Fruit fly (Drosophila melanogaster): ENCODE measurements around the gene Oatp33Eb.

Gene Oatp33Eb

DNA sequence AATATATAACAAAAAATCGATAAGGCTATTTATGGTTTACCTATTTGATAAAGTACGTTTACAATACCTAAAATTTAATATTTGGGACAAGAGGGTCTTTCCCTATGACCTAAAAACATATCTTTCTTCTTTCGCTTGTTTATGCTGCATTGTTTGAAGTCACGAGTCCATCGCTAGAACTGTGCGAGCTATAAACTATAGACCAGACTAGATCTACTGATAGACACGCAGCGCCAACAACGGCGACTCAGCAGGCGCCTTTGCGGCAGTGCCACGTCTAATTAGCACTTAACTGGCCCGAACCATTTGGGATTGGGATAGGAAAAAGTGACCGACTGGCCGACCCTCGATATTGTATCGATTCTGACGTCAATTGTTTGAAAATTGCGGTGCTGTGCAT, 24.7 kb downstream of the Oatp33Eb start:
- TF ChIP-seq CG8159 (tag; optimal IDR thresholded peaks at IDR 0.05) (no peak), D1 (tag; optimal IDR thresholded peaks at IDR 0.05) (no peak), Ets98B (GFP tag; IDR thresholded peaks at IDR 0.05) (no peak), CG13204 (GFP tag; optimal IDR thresholded peaks at IDR 0.05) (no peak), EcR (GFP tag; optimal IDR thresholded peaks at IDR 0.05) (no peak), CG34367 (tag; optimal IDR thresholded peaks at IDR 0.05) (no peak), CG17806 (tag; optimal IDR thresholded peaks at IDR 0.05) (no peak), rn (GFP tag; IDR thresholded peaks at IDR 0.05) (no peak), fd96Ca (GFP tag; IDR thresholded peaks at IDR 0.05) (no peak), Snoo (tag; optimal IDR thresholded peaks at IDR 0.05) (no peak), Pif1A (GFP tag; optimal IDR thresholded peaks at IDR 0.05) (no peak)

DNA sequence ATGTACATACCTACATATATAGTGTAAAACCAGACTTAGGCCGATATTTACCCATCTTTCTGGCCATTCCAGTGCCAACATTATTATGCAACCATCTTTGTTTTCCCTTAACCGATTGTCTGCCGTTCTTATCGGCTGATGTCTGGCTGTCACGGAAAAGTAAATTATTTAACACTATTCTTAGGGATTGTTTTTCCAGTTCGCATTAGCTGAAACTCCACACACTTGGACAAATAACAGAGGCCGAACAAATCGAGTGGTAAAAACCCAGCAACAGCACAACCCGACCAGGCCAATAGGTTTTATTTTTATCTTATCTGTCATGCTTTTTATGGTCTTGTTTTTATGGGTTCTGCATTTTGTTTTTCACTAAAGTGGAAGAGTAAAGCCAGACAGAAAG, 25.3 kb downstream of the Oatp33Eb start:
- no peak for TF ChIP-seq EcR (GFP tag; optimal IDR thresholded peaks at IDR 0.05)
- TF ChIP-seq CG12605 (GFP tag; IDR thresholded peaks at IDR 0.05): no peak
- no peak for TF ChIP-seq D1 (tag; optimal IDR thresholded peaks at IDR 0.05)

DNA sequence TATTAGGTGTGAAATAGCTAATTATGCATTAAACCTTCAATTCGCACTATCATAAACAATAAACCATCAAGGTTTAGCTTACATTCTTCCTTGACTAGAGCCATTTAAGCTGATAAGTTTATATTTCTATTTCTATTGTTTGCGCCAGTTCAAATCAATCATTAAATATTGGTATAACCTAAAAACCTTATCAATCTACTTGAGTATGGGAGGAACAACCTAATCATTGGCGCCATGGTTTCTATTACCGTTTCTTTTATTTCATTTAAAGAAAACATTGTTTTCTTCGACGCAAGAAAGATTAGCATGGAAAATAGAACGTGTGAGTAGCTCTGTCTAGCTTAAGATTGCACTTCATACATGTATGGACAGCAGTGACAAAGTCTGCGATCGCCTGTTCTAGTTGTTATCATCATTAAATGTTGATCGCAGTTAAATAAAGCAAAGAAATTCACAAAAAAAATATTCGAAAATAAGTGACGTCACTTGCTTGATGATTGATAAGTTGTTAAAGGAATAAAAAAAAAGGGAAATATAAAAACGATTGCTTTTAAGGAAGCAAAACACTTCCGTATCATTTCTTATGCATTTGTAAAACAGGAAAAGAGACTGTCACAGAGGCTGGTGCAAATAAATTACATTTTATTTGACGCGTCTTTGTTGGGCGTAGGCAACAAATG, 26.1 kb downstream of the Oatp33Eb start:
- TF ChIP-seq CG8301 (tag; optimal IDR thresholded peaks at IDR 0.05): no peak
- no peak for TF ChIP-seq CG8159 (tag; optimal IDR thresholded peaks at IDR 0.05)
- no peak for TF ChIP-seq CG32121 (GFP tag; IDR thresholded peaks at IDR 0.05)
- no peak for TF ChIP-seq D1 (tag; optimal IDR thresholded peaks at IDR 0.05)
- no peak for TF ChIP-seq rn (GFP tag; IDR thresholded peaks at IDR 0.05)
- no peak for TF ChIP-seq CG13204 (GFP tag; optimal IDR thresholded peaks at IDR 0.05)
- no peak for TF ChIP-seq Snoo (tag; optimal IDR thresholded peaks at IDR 0.05)
- no peak for TF ChIP-seq Pif1A (GFP tag; optimal IDR thresholded peaks at IDR 0.05)
- no peak for TF ChIP-seq CG14655 (GFP tag; optimal IDR thresholded peaks at IDR 0.05)
- no peak for TF ChIP-seq CG10348 (GFP tag; IDR thresholded peaks at IDR 0.05)

DNA sequence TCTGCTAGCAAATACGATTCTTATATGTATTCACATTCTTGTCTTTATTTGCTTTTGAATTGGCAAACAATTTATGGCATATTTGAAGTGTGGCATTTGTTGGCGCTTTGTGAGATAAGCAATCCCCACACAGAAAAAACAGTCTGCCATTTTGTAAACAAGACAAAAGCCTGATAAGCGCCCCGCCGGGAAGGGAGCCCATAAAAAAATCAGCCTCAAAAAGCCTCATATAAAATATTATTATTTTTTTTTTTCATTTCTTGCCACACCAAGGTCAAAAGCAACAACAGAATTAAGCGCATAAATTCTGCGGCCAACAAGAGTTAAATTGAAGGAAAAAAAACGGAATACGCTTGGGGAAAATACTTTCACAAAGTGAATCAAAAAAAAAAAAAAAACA, 27.0 kb downstream of the Oatp33Eb start:
- TF ChIP-seq Snoo (tag; optimal IDR thresholded peaks at IDR 0.05) (peak; percentile 53), CG32121 (GFP tag; IDR thresholded peaks at IDR 0.05) (0 out of 2 replicates have a peak, but pooled peaks have one; percentile 18), CG12605 (GFP tag; IDR thresholded peaks at IDR 0.05) (no peak), Pif1B (GFP tag; optimal IDR thresholded peaks at IDR 0.05) (peak; percentile 32), fd96Ca (GFP tag; IDR thresholded peaks at IDR 0.05) (no peak), CG10348 (GFP tag; IDR thresholded peaks at IDR 0.05) (no peak)

DNA sequence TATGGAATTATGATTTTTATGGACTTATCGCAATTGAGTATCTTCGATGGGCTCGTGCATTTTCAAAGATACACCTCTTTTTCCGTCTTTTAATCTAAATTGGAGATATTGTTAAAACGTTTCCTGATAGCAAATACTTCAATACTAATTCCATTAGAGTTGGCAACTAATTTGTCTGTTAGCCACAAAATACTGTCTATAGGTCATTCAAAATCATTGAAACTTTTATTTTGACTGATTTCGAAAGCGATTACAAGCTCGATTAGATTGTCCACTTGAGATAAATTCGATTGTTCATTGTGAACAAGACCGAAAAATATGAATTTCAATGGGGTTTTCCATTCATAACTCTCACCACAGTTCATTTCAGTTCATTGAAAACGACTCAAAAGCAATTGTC, 27.8 kb downstream of the Oatp33Eb start:
- no peak for TF ChIP-seq CG8159 (tag; optimal IDR thresholded peaks at IDR 0.05)
- no peak for TF ChIP-seq CG9948 (tag; optimal IDR thresholded peaks at IDR 0.05)
- no peak for TF ChIP-seq CG12605 (GFP tag; IDR thresholded peaks at IDR 0.05)
- no peak for TF ChIP-seq CG17806 (tag; optimal IDR thresholded peaks at IDR 0.05)
- no peak for TF ChIP-seq CG14655 (GFP tag; optimal IDR thresholded peaks at IDR 0.05)
- no peak for TF ChIP-seq CG32121 (GFP tag; IDR thresholded peaks at IDR 0.05)
- TF ChIP-seq Ets98B (GFP tag; IDR thresholded peaks at IDR 0.05): no peak
- TF ChIP-seq D1 (tag; optimal IDR thresholded peaks at IDR 0.05): no peak
- no peak for TF ChIP-seq EcR (GFP tag; optimal IDR thresholded peaks at IDR 0.05)
- no peak for TF ChIP-seq CG10348 (GFP tag; IDR thresholded peaks at IDR 0.05)
- TF ChIP-seq Pif1B (GFP tag; optimal IDR thresholded peaks at IDR 0.05): no peak
- no peak for TF ChIP-seq CG8301 (tag; optimal IDR thresholded peaks at IDR 0.05)
- TF ChIP-seq CG13204 (GFP tag; optimal IDR thresholded peaks at IDR 0.05): no peak
- no peak for TF ChIP-seq CG15710 (tag; optimal IDR thresholded peaks at IDR 0.05)
- TF ChIP-seq rn (GFP tag; IDR thresholded peaks at IDR 0.05): no peak

DNA sequence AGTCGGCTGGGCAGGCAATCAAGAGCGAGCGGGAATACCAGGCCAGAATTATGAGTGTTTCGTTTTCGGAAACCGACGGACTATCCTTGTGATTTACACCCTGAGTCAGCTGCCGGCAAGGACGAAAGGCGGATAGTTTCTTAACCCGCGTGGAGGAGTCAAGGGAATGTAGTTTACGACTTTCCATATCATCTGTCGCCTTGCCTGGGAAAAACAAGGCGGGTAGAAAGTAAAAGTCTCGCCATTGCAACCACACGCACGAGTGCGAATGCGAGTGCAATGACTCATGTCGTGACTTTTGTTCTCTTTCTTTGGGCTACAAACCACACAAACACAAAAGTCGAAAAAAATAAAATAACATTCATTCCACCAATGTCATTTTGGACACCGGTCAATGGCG, 30.2 kb downstream of the Oatp33Eb start:
- TF ChIP-seq Pif1A (GFP tag; optimal IDR thresholded peaks at IDR 0.05): no peak
- TF ChIP-seq CG12605 (GFP tag; IDR thresholded peaks at IDR 0.05): 0 out of 2 replicates have a peak, but pooled peaks have one; percentile 28
- TF ChIP-seq EcR (GFP tag; optimal IDR thresholded peaks at IDR 0.05): peak; percentile 91
- no peak for TF ChIP-seq CG10348 (GFP tag; IDR thresholded peaks at IDR 0.05)
- no peak for TF ChIP-seq CG15710 (tag; optimal IDR thresholded peaks at IDR 0.05)
- no peak for TF ChIP-seq CG32121 (GFP tag; IDR thresholded peaks at IDR 0.05)

DNA sequence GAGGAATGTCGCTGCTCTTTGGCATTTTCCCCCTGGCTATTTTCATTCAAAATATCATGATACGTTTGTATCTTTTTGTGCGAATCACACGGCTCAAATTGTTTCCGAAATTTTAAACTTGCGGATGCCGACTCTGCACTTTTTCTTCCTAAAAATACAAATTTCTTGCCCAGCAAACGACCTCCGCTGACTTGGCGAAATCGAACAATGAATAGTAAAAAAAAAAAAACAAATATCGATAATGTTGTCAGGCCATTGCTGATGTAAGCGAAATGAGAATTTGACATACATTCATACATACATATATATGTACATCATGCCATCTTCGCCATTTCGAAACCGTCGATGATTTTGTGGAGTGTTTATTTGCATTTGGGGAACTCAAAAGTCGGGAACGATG, 31.7 kb downstream of the Oatp33Eb start:
- TF ChIP-seq CG32121 (GFP tag; IDR thresholded peaks at IDR 0.05) (0 out of 2 replicates have a peak, but pooled peaks have one; percentile 31), CG17806 (tag; optimal IDR thresholded peaks at IDR 0.05) (no peak)

DNA sequence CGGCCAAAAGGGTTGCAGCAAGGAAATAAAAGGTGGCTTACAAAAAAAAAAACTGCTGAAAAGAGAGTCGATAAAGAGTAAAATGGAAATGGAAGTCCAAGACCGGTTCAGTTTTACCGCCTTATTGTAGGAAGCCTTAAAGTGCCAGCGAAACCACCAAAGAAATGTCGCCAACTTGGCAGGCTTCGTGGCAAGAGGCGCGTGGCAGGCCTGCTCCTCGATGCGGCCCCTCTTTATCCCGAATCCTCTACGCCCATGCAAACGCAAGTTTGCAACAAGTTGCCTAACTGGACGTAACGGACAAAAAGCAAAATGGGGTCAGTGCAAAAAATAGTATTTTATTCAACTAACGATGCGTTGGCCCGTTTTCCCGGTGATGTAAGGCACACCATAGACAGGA, 32.6 kb downstream of the Oatp33Eb start:
- TF ChIP-seq CG17806 (tag; optimal IDR thresholded peaks at IDR 0.05) (no peak), CG8159 (tag; optimal IDR thresholded peaks at IDR 0.05) (no peak), Pif1A (GFP tag; optimal IDR thresholded peaks at IDR 0.05) (no peak), CG32121 (GFP tag; IDR thresholded peaks at IDR 0.05) (no peak), gl (tag; optimal IDR thresholded peaks at IDR 0.05) (peak; percentile 73), CG15710 (tag; optimal IDR thresholded peaks at IDR 0.05) (no peak), EcR (GFP tag; optimal IDR thresholded peaks at IDR 0.05) (no peak), CG4496 (GFP tag; IDR thresholded peaks at IDR 0.05) (0 out of 3 replicates have a peak, but pooled peaks have one; percentile 13), CG10348 (GFP tag; IDR thresholded peaks at IDR 0.05) (no peak), CG13204 (GFP tag; optimal IDR thresholded peaks at IDR 0.05) (peak; percentile 3), CG12605 (GFP tag; IDR thresholded peaks at IDR 0.05) (no peak), Pif1B (GFP tag; optimal IDR thresholded peaks at IDR 0.05) (no peak), Ets98B (GFP tag; IDR thresholded peaks at IDR 0.05) (peak; percentile 32; the same call in 1 of the 2 replicates), CG9948 (tag; optimal IDR thresholded peaks at IDR 0.05) (no peak), D1 (tag; optimal IDR thresholded peaks at IDR 0.05) (no peak), Snoo (tag; optimal IDR thresholded peaks at IDR 0.05) (no peak)

Data from whole organism, pupa.